Worm (Caenorhabditis elegans): ENCODE data around the gene srg-23.
A peak's percentile ranks its signal among the peaks of the same experiment; 100 is the strongest.

The srg-23 gene

DNA sequence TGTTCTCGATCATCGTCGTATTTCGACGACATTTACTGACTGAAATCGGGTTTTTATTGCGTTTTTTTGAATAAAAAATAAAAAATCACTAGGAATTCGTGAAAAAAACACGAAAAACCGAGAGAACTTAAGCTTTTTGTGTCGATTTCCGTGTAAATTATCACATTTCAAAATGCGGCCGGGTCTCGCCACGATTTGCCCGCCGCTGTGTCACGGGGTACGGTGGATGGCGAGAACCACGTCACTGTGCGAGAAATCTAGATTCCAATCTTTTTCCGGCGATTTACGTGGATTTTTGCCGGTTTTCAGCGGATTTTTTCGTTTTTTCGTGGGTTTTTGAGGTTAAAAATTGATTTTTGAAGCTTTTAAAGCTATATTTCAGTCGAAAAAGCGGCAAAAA, 19.0 kb downstream of the srg-23 start, which contains the start of gene Y25C1A.8:
TSS of gene Y25C1A.8 (minus strand) at position 45 of the 400 bp plus-strand sequence.
- no peak for TF ChIP-seq ets-7 (tag; optimal IDR thresholded peaks at IDR 0.05)
- peak; percentile 16 for TF ChIP-seq hmg-4 (GFP tag; optimal IDR thresholded peaks at IDR 0.05)
- TF ChIP-seq pes-1 (GFP tag; IDR thresholded peaks at IDR 0.05): 0 out of 2 replicates have a peak, but pooled peaks have one; percentile 45
- TF ChIP-seq scrt-1 (GFP tag; IDR thresholded peaks at IDR 0.05): no peak
- TF ChIP-seq ceh-13 (GFP tag; optimal IDR thresholded peaks at IDR 0.05): no peak
- TF ChIP-seq ceh-36 (tag; optimal IDR thresholded peaks at IDR 0.05): no peak
- TF ChIP-seq flt-1 (GFP tag; IDR thresholded peaks at IDR 0.05): no peak
- peak; percentile 87 for TF ChIP-seq F13C5.2 (tag; optimal IDR thresholded peaks at IDR 0.05)
- TF ChIP-seq aly-1 (tag; optimal IDR thresholded peaks at IDR 0.05): peak; percentile 17
- 0 out of 2 replicates have a peak, but pooled peaks have one; percentile 14 for TF ChIP-seq sea-1 (GFP tag; conservative IDR thresholded peaks at IDR 0.05)
- TF ChIP-seq tbx-11 (GFP tag; IDR thresholded peaks at IDR 0.05): 0 out of 2 replicates have a peak, but pooled peaks have one; percentile 13

DNA sequence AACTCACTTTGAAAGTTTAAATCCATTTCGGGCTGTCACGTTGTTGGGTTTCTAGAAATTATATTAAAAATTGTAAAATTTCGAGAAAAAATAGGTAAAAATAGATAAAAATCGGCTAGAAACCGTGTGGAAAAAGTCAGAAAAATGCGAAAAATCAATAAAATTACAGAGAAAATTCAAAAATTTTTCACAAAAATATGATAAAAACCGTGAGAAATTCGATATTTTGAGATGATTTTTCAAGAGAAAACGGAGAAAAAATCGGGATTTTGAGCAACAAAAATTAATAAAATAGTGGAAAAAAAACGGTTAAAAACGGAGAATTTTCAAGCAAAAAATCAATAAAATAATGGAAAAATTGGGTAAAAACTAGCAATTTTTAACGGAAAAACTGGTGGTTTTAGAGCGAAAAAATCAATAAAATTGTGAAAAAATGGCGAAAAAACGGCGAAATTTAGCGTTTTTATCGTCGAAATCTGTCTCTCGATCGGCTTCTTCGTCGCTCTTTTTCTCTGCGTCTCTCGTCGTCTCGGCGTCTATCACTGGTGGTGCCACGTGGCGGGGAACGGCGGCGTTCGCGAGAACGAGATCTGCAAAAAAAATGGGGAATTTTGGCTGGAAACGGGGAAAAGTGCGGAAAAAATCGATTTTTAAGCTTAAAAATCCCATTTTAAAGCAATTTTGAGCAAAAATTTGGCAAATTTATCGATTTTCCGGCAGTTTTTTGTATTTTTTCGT, 24.8 kb downstream of the srg-23 start, which contains the start of gene Y25C1A.7:
TSS of gene Y25C1A.7 (minus strand) at position 51 of the 738 bp plus-strand sequence.
- TF ChIP-seq B0310.2 (tag; optimal IDR thresholded peaks at IDR 0.05) (no peak), F13C5.2 (tag; optimal IDR thresholded peaks at IDR 0.05) (no peak), hmbx-1 (tag; optimal IDR thresholded peaks at IDR 0.05) (no peak), tbx-11 (GFP tag; IDR thresholded peaks at IDR 0.05) (no peak), ama-1 (optimal IDR thresholded peaks at IDR 0.05) (no peak), ets-7 (tag; optimal IDR thresholded peaks at IDR 0.05) (no peak), hnd-1 (tag; optimal IDR thresholded peaks at IDR 0.05) (no peak), flt-1 (GFP tag; IDR thresholded peaks at IDR 0.05) (no peak), pes-1 (GFP tag; IDR thresholded peaks at IDR 0.05) (no peak), sea-1 (GFP tag; conservative IDR thresholded peaks at IDR 0.05) (no peak)

DNA sequence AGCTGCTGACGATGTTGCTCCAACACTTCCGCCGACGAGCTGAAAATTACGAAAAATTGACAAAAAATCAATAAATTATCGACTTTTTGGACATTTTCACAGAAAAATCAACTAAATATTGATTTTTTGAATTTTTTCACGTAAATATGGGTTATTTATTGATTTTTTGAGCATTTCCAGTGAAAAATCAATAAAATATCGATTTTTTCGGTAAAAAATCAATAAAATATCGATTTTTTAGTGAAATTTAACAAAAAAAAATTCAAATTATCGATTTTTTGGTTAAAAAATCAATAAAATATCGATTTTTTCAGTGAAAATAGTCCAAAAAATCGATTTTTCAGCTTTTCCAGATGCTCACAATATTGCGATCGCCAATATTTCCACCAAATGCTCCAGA, 25.8 kb downstream of the srg-23 start:
- TF ChIP-seq ceh-13 (GFP tag; optimal IDR thresholded peaks at IDR 0.05) (no peak), hmg-4 (GFP tag; optimal IDR thresholded peaks at IDR 0.05) (no peak), ets-7 (tag; optimal IDR thresholded peaks at IDR 0.05) (no peak), tra-4 (tag; optimal IDR thresholded peaks at IDR 0.05) (no peak), hmbx-1 (tag; optimal IDR thresholded peaks at IDR 0.05) (no peak), B0310.2 (tag; optimal IDR thresholded peaks at IDR 0.05) (no peak), F13C5.2 (tag; optimal IDR thresholded peaks at IDR 0.05) (no peak), pes-1 (GFP tag; IDR thresholded peaks at IDR 0.05) (no peak), hnd-1 (tag; optimal IDR thresholded peaks at IDR 0.05) (no peak), tbx-37 (GFP tag; conservative IDR thresholded peaks at IDR 0.05) (no peak), ama-1 (optimal IDR thresholded peaks at IDR 0.05) (no peak), sea-1 (GFP tag; conservative IDR thresholded peaks at IDR 0.05) (no peak)

DNA sequence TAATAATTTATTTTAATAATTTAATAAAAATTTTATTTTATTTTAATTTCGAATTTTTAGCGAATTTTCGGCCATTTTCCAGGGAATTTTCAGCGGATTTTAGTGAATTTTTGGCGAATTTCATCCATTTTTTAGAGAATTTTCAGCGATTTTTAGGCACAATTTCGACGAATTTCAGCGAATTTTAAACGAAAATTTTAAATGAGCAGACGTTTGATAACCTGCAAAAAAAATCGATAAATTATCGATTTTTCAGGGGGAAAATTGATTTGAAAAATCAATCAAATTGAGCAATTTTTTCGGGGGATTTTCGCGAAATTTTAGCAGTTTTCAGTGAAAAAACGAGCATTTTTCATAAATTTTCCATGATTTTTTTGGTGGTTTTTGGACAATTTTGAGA, 27.3 kb downstream of the srg-23 start:
- no peak for TF ChIP-seq hnd-1 (tag; optimal IDR thresholded peaks at IDR 0.05)
- TF ChIP-seq ets-7 (tag; optimal IDR thresholded peaks at IDR 0.05): no peak
- no peak for TF ChIP-seq scrt-1 (GFP tag; IDR thresholded peaks at IDR 0.05)

DNA sequence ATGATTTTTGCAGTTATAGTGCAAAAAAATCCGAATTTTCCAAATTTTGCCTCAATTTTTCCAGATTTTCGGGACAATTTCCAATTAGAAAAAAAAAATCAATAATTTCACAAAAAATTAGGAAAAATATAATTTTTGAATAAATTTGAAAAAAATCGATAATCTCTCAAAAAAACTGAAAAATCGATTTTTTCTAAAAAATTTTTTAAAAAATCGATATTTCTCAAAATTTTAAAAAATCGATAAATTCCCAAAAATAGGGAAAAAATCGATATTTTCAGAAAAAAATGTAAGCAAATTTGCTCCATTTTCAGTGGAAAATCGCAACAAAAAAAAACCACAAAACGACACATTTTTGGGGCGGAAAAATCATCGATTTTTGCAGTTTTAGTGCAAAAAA, 28.1 kb downstream of the srg-23 start:
- TF ChIP-seq tbx-37 (GFP tag; conservative IDR thresholded peaks at IDR 0.05) (no peak), tbx-11 (GFP tag; IDR thresholded peaks at IDR 0.05) (no peak), F13C5.2 (tag; optimal IDR thresholded peaks at IDR 0.05) (no peak), pes-1 (GFP tag; IDR thresholded peaks at IDR 0.05) (no peak), scrt-1 (GFP tag; IDR thresholded peaks at IDR 0.05) (no peak), ama-1 (optimal IDR thresholded peaks at IDR 0.05) (no peak)

DNA sequence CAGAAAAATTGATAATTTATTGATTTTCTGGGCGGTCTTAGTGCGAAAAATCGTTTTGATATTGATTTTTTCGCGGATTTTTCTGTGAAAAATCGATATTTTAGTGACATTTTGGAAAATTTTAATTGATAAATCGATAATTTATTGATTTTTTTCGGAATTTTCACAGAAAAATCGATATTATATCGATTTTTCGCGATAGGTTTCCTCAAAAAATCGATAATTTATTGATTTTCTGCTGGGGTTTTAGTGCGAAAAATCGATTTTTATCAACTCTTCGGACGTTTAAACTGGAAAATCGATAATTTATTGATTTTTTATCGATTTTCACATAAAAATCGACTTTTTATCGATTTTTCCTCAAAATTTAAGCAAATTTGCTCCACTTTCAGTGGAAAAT, 28.5 kb downstream of the srg-23 start:
- TF ChIP-seq ets-7 (tag; optimal IDR thresholded peaks at IDR 0.05) (no peak), F13C5.2 (tag; optimal IDR thresholded peaks at IDR 0.05) (no peak), tbx-11 (GFP tag; IDR thresholded peaks at IDR 0.05) (no peak), tra-4 (tag; optimal IDR thresholded peaks at IDR 0.05) (no peak), ceh-36 (tag; optimal IDR thresholded peaks at IDR 0.05) (no peak), flt-1 (GFP tag; IDR thresholded peaks at IDR 0.05) (no peak), sea-1 (GFP tag; conservative IDR thresholded peaks at IDR 0.05) (no peak)

DNA sequence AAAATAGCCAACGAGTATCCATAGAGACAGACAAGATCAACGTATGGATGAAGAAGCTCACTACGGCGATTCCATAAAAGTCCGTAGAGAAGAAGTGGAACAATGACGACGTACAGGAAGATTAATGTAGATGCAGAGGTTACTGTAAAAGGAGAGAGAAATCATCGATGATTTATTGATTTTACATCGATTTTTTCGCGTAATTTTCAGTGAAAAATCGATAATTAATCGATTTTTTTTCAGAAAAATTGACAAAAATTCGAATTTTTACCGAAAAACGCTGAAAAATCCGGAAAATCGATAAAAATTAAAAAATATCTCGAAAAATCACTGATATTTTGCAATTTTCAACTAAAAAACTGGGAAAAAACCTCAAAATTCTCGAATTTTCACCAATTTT, 29.6 kb downstream of the srg-23 start:
- no peak for TF ChIP-seq ceh-36 (tag; optimal IDR thresholded peaks at IDR 0.05)
- TF ChIP-seq tbx-37 (GFP tag; conservative IDR thresholded peaks at IDR 0.05): no peak
- no peak for TF ChIP-seq B0310.2 (tag; optimal IDR thresholded peaks at IDR 0.05)
- no peak for TF ChIP-seq hnd-1 (tag; optimal IDR thresholded peaks at IDR 0.05)
- TF ChIP-seq hmbx-1 (tag; optimal IDR thresholded peaks at IDR 0.05): no peak
- no peak for TF ChIP-seq scrt-1 (GFP tag; IDR thresholded peaks at IDR 0.05)
- no peak for TF ChIP-seq ama-1 (optimal IDR thresholded peaks at IDR 0.05)
- TF ChIP-seq aly-1 (tag; optimal IDR thresholded peaks at IDR 0.05): no peak
- no peak for TF ChIP-seq tbx-11 (GFP tag; IDR thresholded peaks at IDR 0.05)
- no peak for TF ChIP-seq sea-1 (GFP tag; conservative IDR thresholded peaks at IDR 0.05)
- no peak for TF ChIP-seq pes-1 (GFP tag; IDR thresholded peaks at IDR 0.05)

DNA sequence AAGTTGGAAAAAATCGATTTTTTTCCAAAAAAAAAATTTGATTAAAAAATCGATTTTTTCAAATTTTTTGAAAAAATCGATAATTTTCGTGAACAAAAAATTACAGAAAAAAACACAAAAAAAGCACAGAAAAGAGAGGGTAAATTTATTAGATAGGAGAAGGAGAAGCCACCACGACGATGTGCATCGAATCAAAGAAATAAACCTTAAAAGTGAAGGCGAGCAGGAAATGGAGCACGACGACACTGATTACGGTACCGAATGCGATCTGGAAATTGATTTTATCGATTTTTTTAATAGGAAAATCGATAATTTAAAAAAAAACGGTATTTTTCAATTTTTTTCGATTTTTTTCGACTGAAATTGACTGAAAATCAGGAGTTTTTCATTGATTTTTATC, 30.9 kb downstream of the srg-23 start:
- TF ChIP-seq tbx-37 (GFP tag; conservative IDR thresholded peaks at IDR 0.05): no peak
- no peak for TF ChIP-seq ama-1 (optimal IDR thresholded peaks at IDR 0.05)
- TF ChIP-seq hnd-1 (tag; optimal IDR thresholded peaks at IDR 0.05): no peak
- TF ChIP-seq B0310.2 (tag; optimal IDR thresholded peaks at IDR 0.05): no peak
- no peak for TF ChIP-seq pes-1 (GFP tag; IDR thresholded peaks at IDR 0.05)
- TF ChIP-seq aly-1 (tag; optimal IDR thresholded peaks at IDR 0.05): no peak
- TF ChIP-seq ets-7 (tag; optimal IDR thresholded peaks at IDR 0.05): no peak
- TF ChIP-seq tra-4 (tag; optimal IDR thresholded peaks at IDR 0.05): no peak
- no peak for TF ChIP-seq F13C5.2 (tag; optimal IDR thresholded peaks at IDR 0.05)
- no peak for TF ChIP-seq sea-1 (GFP tag; conservative IDR thresholded peaks at IDR 0.05)
- no peak for TF ChIP-seq ceh-13 (GFP tag; optimal IDR thresholded peaks at IDR 0.05)
- TF ChIP-seq scrt-1 (GFP tag; IDR thresholded peaks at IDR 0.05): no peak

Measured in whole organism, early embryonic.